Worm (Caenorhabditis elegans) whole organism, midembryonic: ENCODE measurements around the gene R01E6.2.

Experiments used
- T22C8.4 ChIP-seq: fragments of 200-800 bp; sonication (Bioruptor generic); IDR thresholded peaks from 2 replicates; pipeline ENCODE4 v1.3.6; 2022; ENCODE audit warnings: missing genetic modification characterization, missing compliant biosample characterization
- flt-1 ChIP-seq: fragments of 200-800 bp; sonication (Bioruptor generic); IDR thresholded peaks from 2 replicates; pipeline ENCODE4 v1.3.6; 2022; ENCODE audit warnings: missing genetic modification characterization, missing compliant biosample characterization
- klf-2 ChIP-seq: fragments of 200-800 bp; sonication (Bioruptor generic); conservative IDR thresholded peaks from 2 replicates; pipeline ENCODE4 v1.3.6; 2022; ENCODE audit warnings: missing genetic modification reagents, missing genetic modification characterization, missing compliant biosample characterization
- med-1 ChIP-seq: sonication (generic microtip); optimal IDR thresholded peaks from 2 replicates; lab custom pipeline; 2017; ENCODE audit warnings: missing genetic modification characterization, mild to moderate bottlenecking, missing compliant biosample characterization, antibody characterized with exemption, missing genetic modification reagents; ENCODE audit not compliant: insufficient read depth
- ref-1 ChIP-seq: fragments of 200-800 bp; sonication (Bioruptor generic); conservative IDR thresholded peaks from 2 replicates; pipeline ENCODE4 v1.3.6; 2022; ENCODE audit warnings: missing genetic modification reagents, missing genetic modification characterization, missing compliant biosample characterization
- ztf-23 ChIP-seq: fragments of 200-800 bp; sonication (Bioruptor generic); IDR thresholded peaks from 2 replicates; pipeline ENCODE4 v1.3.6; 2022; ENCODE audit warnings: missing genetic modification reagents, missing genetic modification characterization, missing compliant biosample characterization
- ztf-29 ChIP-seq: fragments of 200-800 bp; sonication (Bioruptor generic); IDR thresholded peaks from 2 replicates; pipeline ENCODE4 v1.3.6; 2022; ENCODE audit warnings: missing genetic modification reagents, missing genetic modification characterization, missing compliant biosample characterization

DNA sequence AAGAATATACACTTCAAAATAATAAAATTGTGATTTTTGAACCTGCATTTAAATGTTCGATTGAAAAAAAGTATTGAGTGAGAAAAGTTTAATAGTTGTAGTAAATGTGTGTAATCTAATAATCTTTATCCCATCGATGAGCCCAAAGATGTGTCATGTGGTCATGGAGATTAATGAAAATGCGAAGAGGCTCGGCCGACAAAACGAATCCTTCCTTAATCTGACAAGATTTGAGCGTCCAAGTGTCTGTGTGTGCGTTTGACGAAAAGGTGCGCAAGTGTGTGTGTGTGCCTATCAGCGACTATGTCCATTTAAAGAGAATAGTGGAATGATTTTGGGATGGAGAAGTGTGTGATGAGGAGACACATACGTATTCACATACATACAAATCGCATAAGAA lies 7.7 kb upstream of the R01E6.2 start:
- TF ChIP-seq T22C8.4 (GFP tag; lab: Robert Waterston, UW) (no peak), ztf-23 (GFP tag; lab: Robert Waterston, UW) (no peak), ztf-29 (GFP tag; lab: Robert Waterston, UW) (no peak), flt-1 (no peak), klf-2 (no peak), med-1 (GFP tag; lab: Kevin White, UChicago) (no peak), ref-1 (no peak)
